Worm (Caenorhabditis elegans) whole organism, L3 larva: ENCODE data around the gene tbh-1.

Experiments used
- ceh-16 ChIP-seq: sonication (generic microtip); optimal IDR thresholded peaks from 2 replicates; lab custom pipeline; 2017; ENCODE audit warnings: missing biosample characterization, missing genetic modification characterization
- mdl-1 ChIP-seq: fragments of 150-350 bp; optimal IDR thresholded peaks from 2 replicates; lab custom pipeline; 2014; ENCODE audit warnings: missing biosample characterization, missing genetic modification characterization
- pqm-1 ChIP-seq: fragments of 150-350 bp; optimal IDR thresholded peaks from 2 replicates; lab custom pipeline; 2017; ENCODE audit warnings: missing biosample characterization, missing genetic modification characterization, inconsistent platforms
- skn-1 ChIP-seq: fragments of 150-350 bp; optimal IDR thresholded peaks from 2 replicates; lab custom pipeline; 2014; ENCODE audit warnings: missing biosample characterization, missing genetic modification characterization
- snpc-4 ChIP-seq: fragments of 150-350 bp; optimal IDR thresholded peaks from 2 replicates; lab custom pipeline; 2014; ENCODE audit warnings: missing biosample characterization, missing genetic modification characterization

DNA sequence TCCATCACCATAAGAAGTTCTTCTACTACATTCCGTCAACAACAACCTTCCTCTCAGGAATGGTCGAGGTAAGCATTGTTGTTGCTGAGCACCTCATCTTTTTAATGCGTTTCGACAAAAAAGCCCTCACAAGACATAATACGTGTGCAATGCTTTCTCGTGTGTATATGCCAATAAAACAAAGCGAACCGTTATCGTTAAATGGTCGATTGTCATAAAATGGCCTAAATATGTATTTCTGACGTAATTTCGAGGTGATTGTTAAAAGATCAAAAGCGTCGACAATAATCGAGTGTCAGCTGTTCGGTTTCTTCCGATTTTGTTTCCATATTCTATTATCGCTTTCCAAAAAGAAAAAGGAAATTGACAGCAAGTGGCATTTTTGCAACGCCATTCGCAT is 40.0 kb upstream of the tbh-1 start:
- TF ChIP-seq ceh-16 (tag; lab: Kevin White, UChicago): no peak
- no peak for TF ChIP-seq skn-1 (tag; lab: Kevin White, UChicago)
- TF ChIP-seq mdl-1 (tag; lab: Kevin White, UChicago): no peak
- peak; percentile 78 for TF ChIP-seq pqm-1
- TF ChIP-seq snpc-4 (tag; lab: Kevin White, UChicago): no peak
